Fruit fly (Drosophila melanogaster): ENCODE data around the gene Pex12.

Gene Pex12

dm6 chr2L:856001-856400 is 40.2 kb downstream of the Pex12 start (continued):
- TF ChIP-seq Bdp1 (GFP tag; optimal IDR thresholded peaks at IDR 0.05): no peak
- no peak for TF ChIP-seq TFAM (GFP tag; optimal IDR thresholded peaks at IDR 0.05)
- TF ChIP-seq exex (tag; optimal IDR thresholded peaks at IDR 0.05): no peak
- no peak for TF ChIP-seq CG1602 (GFP tag; optimal IDR thresholded peaks at IDR 0.05)
- no peak for TF ChIP-seq Poxn (GFP tag; IDR thresholded peaks at IDR 0.05)
- TF ChIP-seq CG33213 (GFP tag; optimal IDR thresholded peaks at IDR 0.05): peak; percentile 3
- no peak for TF ChIP-seq abd-A (tag; optimal IDR thresholded peaks at IDR 0.05)
- TF ChIP-seq slbo (GFP tag; IDR thresholded peaks at IDR 0.05): no peak
- peak; percentile 16 for TF ChIP-seq pfk (GFP tag; optimal IDR thresholded peaks at IDR 0.05)
- no peak for TF ChIP-seq kah (GFP tag; optimal IDR thresholded peaks at IDR 0.05)
- TF ChIP-seq Sox102F (GFP tag; optimal IDR thresholded peaks at IDR 0.05): no peak
- no peak for TF ChIP-seq Drgx (GFP tag; IDR thresholded peaks at IDR 0.05)
- peak; percentile 21 for TF ChIP-seq CG6854 (GFP tag; optimal IDR thresholded peaks at IDR 0.05)
- TF ChIP-seq CG12236 (GFP tag; optimal IDR thresholded peaks at IDR 0.05): no peak
- TF ChIP-seq CG3407 (GFP tag; optimal IDR thresholded peaks at IDR 0.05): peak; percentile 45
- no peak for TF ChIP-seq CG16813 (GFP tag; IDR thresholded peaks at IDR 0.05; ENCODE audit: partially characterized antibody)
- no peak for TF ChIP-seq fu2 (GFP tag; optimal IDR thresholded peaks at IDR 0.05)
- TF ChIP-seq CkIIα-i1 (GFP tag; IDR thresholded peaks at IDR 0.05): no peak
- no peak for TF ChIP-seq CG10274 (GFP tag; optimal IDR thresholded peaks at IDR 0.05)
- TF ChIP-seq CG2712 (tag; optimal IDR thresholded peaks at IDR 0.05): no peak
- TF ChIP-seq CG18599 (GFP tag; optimal IDR thresholded peaks at IDR 0.05): peak; percentile 77
- no peak for TF ChIP-seq Sry-β (GFP tag; optimal IDR thresholded peaks at IDR 0.05)
- no peak for TF ChIP-seq ab (GFP tag; optimal IDR thresholded peaks at IDR 0.05)
- no peak for TF ChIP-seq br (optimal IDR thresholded peaks at IDR 0.05)
- no peak for TF ChIP-seq Jarid2 (GFP tag; optimal IDR thresholded peaks at IDR 0.05)
- TF ChIP-seq ATbp (GFP tag; optimal IDR thresholded peaks at IDR 0.05): peak; percentile 77
- TF ChIP-seq mam (GFP tag; optimal IDR thresholded peaks at IDR 0.05): no peak
- no peak for TF ChIP-seq psq (GFP tag; optimal IDR thresholded peaks at IDR 0.05)
- no peak for TF ChIP-seq sens-2 (GFP tag; IDR thresholded peaks at IDR 0.05)
- TF ChIP-seq gce (GFP tag; IDR thresholded peaks at IDR 0.05): no peak
- TF ChIP-seq CG4854 (GFP tag; optimal IDR thresholded peaks at IDR 0.05): no peak
- no peak for TF ChIP-seq ind (GFP tag; optimal IDR thresholded peaks at IDR 0.05)
- TF ChIP-seq CG4328 (GFP tag; optimal IDR thresholded peaks at IDR 0.05): peak; percentile 52
- TF ChIP-seq HHEX (GFP tag; optimal IDR thresholded peaks at IDR 0.05): no peak
- TF ChIP-seq CG17359 (tag; optimal IDR thresholded peaks at IDR 0.05): peak; percentile 19
- no peak for TF ChIP-seq MESR4 (GFP tag; optimal IDR thresholded peaks at IDR 0.05)
- TF ChIP-seq Hr51 (GFP tag; optimal IDR thresholded peaks at IDR 0.05): no peak
- no peak for TF ChIP-seq Usf (GFP tag; optimal IDR thresholded peaks at IDR 0.05)
- peak; percentile 45; the same call in 1 of the 2 replicates for TF ChIP-seq chm (GFP tag; IDR thresholded peaks at IDR 0.05)
- no peak for TF ChIP-seq Nf-YC (tag; optimal IDR thresholded peaks at IDR 0.05)
- TF ChIP-seq fd64A (GFP tag; optimal IDR thresholded peaks at IDR 0.05): peak; percentile 60
- no peak for TF ChIP-seq Neu2 (GFP tag; optimal IDR thresholded peaks at IDR 0.05; ENCODE audit: borderline replicate concordance)
- TF ChIP-seq ewg (GFP tag; optimal IDR thresholded peaks at IDR 0.05): no peak
- TF ChIP-seq stwl (tag; optimal IDR thresholded peaks at IDR 0.05): no peak
- TF ChIP-seq CG18011 (GFP tag; optimal IDR thresholded peaks at IDR 0.05): no peak
- no peak for TF ChIP-seq gt (GFP tag; IDR thresholded peaks at IDR 0.05)
- no peak for TF ChIP-seq CG31388 (GFP tag; optimal IDR thresholded peaks at IDR 0.05)
- no peak for TF ChIP-seq trem (tag; optimal IDR thresholded peaks at IDR 0.05)
- no peak for TF ChIP-seq CG13775 (GFP tag; optimal IDR thresholded peaks at IDR 0.05)
- no peak for TF ChIP-seq CG12942 (GFP tag; optimal IDR thresholded peaks at IDR 0.05)
- TF ChIP-seq kni (GFP tag; optimal IDR thresholded peaks at IDR 0.05): peak; percentile 50
- TF ChIP-seq Rx (GFP tag; IDR thresholded peaks at IDR 0.05): no peak
